Worm (Caenorhabditis elegans): Measurements from ENCODE around the gene C49C3.9.

DNA sequence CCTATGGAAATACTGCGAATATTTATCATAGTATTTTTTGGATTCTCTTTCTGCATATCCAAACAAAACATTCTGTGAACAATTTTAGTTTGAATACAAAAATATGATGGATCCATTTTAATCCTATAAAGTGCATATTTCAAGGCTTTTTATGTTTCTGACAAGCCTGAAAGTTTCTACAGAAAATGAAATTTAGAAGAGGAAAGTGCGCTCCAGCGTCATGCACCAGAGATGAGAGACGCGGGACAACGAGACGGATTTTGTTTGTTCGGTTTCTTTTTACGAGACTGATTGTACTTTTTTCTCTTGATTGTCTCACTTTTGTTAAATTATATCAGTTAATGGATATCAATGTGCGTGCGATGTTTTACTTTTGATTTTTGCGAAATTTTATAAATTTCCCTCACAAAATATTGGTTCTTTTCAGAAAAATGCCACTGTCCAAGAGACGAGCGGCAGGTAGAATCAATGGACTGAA, 11.0 kb downstream of the C49C3.9 start, which contains the start of gene C49C3.6:
- no peak for TF ChIP-seq snpc-4 (tag; optimal IDR thresholded peaks at IDR 0.05)
- TF ChIP-seq ceh-83 (GFP tag; optimal IDR thresholded peaks at IDR 0.05): no peak

Data from whole organism, mixed stage, embryonic.